Worm (Caenorhabditis elegans): ENCODE results near the gene srg-10.

ce11 chrIII:4715088-4715487 is 37.5 kb downstream of the srg-10 start, which contains the start of gene him-18:
- TF ChIP-seq zag-1 (tag; optimal IDR thresholded peaks at IDR 0.05) (no peak), sea-2 (GFP tag; optimal IDR thresholded peaks at IDR 0.05) (no peak), fkh-10 (GFP tag; optimal IDR thresholded peaks at IDR 0.05) (no peak), nhr-28 (tag; optimal IDR thresholded peaks at IDR 0.05) (no peak), jun-1 (tag; optimal IDR thresholded peaks at IDR 0.05) (no peak), hmg-11 (tag; optimal IDR thresholded peaks at IDR 0.05) (no peak), tbx-2 (tag; optimal IDR thresholded peaks at IDR 0.05) (no peak), ztf-4 (tag; optimal IDR thresholded peaks at IDR 0.05) (no peak), unc-62 (GFP tag; optimal IDR thresholded peaks at IDR 0.05) (no peak), fos-1 (tag; optimal IDR thresholded peaks at IDR 0.05) (no peak), ceh-28 (tag; optimal IDR thresholded peaks at IDR 0.05) (no peak), ztf-11 (tag; optimal IDR thresholded peaks at IDR 0.05) (no peak)
